Fruit fly (Drosophila melanogaster): Measurements from ENCODE around the gene CG4596.

dm6 chr3R:10828688-10829087, 44.1 kb upstream of the CG4596 start:
- TF ChIP-seq Clk (GFP tag; optimal IDR thresholded peaks at IDR 0.05) (no peak), CG5204 (GFP tag; optimal IDR thresholded peaks at IDR 0.05) (no peak), CG11617 (GFP tag; optimal IDR thresholded peaks at IDR 0.05) (no peak), cic (GFP tag; optimal IDR thresholded peaks at IDR 0.05) (no peak), CG7045 (GFP tag; optimal IDR thresholded peaks at IDR 0.05) (no peak)

Data from whole organism, adult.